Worm (Caenorhabditis elegans) whole organism, young adult: ENCODE data around the gene prx-5.

Source experiments
- B0261.1 ChIP-seq: sonication (generic microtip); optimal IDR thresholded peaks from 2 replicates; lab custom pipeline; 2016; ENCODE audit warnings: mild to moderate bottlenecking, missing genetic modification characterization, moderate library complexity, missing compliant biosample characterization
- B0336.3 ChIP-seq: fragments of 200-800 bp; sonication (Bioruptor generic); IDR thresholded peaks from 2 replicates; pipeline ENCODE4 v1.3.6; 2022; ENCODE audit warnings: missing genetic modification characterization, missing compliant biosample characterization
- C06A6.2 ChIP-seq: fragments of 200-800 bp; sonication (Bioruptor generic); conservative IDR thresholded peaks from 2 replicates; pipeline ENCODE4 v1.3.6; 2022; ENCODE audit warnings: missing genetic modification characterization, missing compliant biosample characterization
- C17E4.6 ChIP-seq: fragments of 200-800 bp; sonication (Bioruptor generic); IDR thresholded peaks from 2 replicates; pipeline ENCODE4 v1.3.6; 2022; ENCODE audit warnings: missing genetic modification reagents, missing genetic modification characterization, missing compliant biosample characterization
- D2030.7 ChIP-seq: fragments of 200-800 bp; sonication (Bioruptor generic); IDR thresholded peaks from 2 replicates; pipeline ENCODE4 v1.3.6; 2022; ENCODE audit warnings: missing genetic modification reagents, missing genetic modification characterization, missing compliant biosample characterization
- F10E7.11 ChIP-seq: sonication (generic microtip); optimal IDR thresholded peaks from 2 replicates; lab custom pipeline; 2017; ENCODE audit warnings: mild to moderate bottlenecking, missing genetic modification characterization, moderate library complexity, missing compliant biosample characterization
- F22D6.2 ChIP-seq: sonication (generic microtip); optimal IDR thresholded peaks from 2 replicates; lab custom pipeline; 2016; ENCODE audit warnings: mild to moderate bottlenecking, missing genetic modification characterization, missing compliant biosample characterization
- F57C9.4 ChIP-seq: sonication (generic microtip); optimal IDR thresholded peaks from 2 replicates; lab custom pipeline; 2017; ENCODE audit warnings: mild to moderate bottlenecking, missing genetic modification characterization, missing compliant biosample characterization
- Y56A3A.18 ChIP-seq: fragments of 200-800 bp; sonication (Bioruptor generic); IDR thresholded peaks from 2 replicates; pipeline ENCODE4 v1.3.6; 2022; ENCODE audit warnings: missing genetic modification reagents, missing genetic modification characterization, missing compliant biosample characterization
- ZK185.1 ChIP-seq: sonication (generic microtip); optimal IDR thresholded peaks from 2 replicates; lab custom pipeline; 2016; ENCODE audit warnings: mild to moderate bottlenecking, missing genetic modification characterization, missing compliant biosample characterization; ENCODE audit not compliant: poor library complexity, severe bottlenecking
- ama-1 ChIP-seq, 3 experiments: fragments of 150-350 bp in 1 of 3; sonication (generic microtip) in 2 of 3; optimal IDR thresholded peaks; 2 replicates each; lab custom pipeline; 2014 to 2018; ENCODE audit warnings: missing biosample characterization in 2 of 3, missing genetic modification characterization in 2 of 3, missing genetic modification reagents in 2 of 3
- attf-3 ChIP-seq: fragments of 200-800 bp; sonication (Bioruptor generic); conservative IDR thresholded peaks from 2 replicates; pipeline ENCODE4 v1.3.6; 2022; ENCODE audit warnings: missing genetic modification reagents, missing genetic modification characterization, missing compliant biosample characterization
- attf-5 ChIP-seq: fragments of 200-800 bp; sonication (Bioruptor generic); optimal IDR thresholded peaks from 2 replicates; lab custom pipeline; 2018; ENCODE audit warnings: mild to moderate bottlenecking, missing genetic modification characterization, missing compliant biosample characterization
- cebp-1 ChIP-seq, 2 experiments: fragments of 200-800 bp in 1 of 2; sonication (Bioruptor generic) in 1 of 2; sonication (generic microtip) in 1 of 2; IDR thresholded peaks in 1 of 2; optimal IDR thresholded peaks in 1 of 2; 2 replicates each; pipeline versions ENCODE4 v1.3.6 to Lab custom; 2017 to 2022; ENCODE audit warnings: missing compliant biosample characterization in 2 of 2, missing genetic modification characterization in 2 of 2, mild to moderate bottlenecking in 1 of 2, missing genetic modification reagents in 1 of 2, moderate library complexity in 1 of 2
- ceh-100 ChIP-seq: fragments of 200-800 bp; sonication (Bioruptor generic); IDR thresholded peaks from 2 replicates; pipeline ENCODE4 v1.3.6; 2022; ENCODE audit warnings: missing genetic modification reagents, missing genetic modification characterization, missing compliant biosample characterization
- ceh-58 ChIP-seq: fragments of 200-800 bp; sonication (Bioruptor generic); IDR thresholded peaks from 2 replicates; pipeline ENCODE4 v1.3.6; 2022; ENCODE audit warnings: missing genetic modification characterization, missing compliant biosample characterization
- chd-7 ChIP-seq: sonication (generic microtip); optimal IDR thresholded peaks from 2 replicates; lab custom pipeline; 2016; ENCODE audit warnings: mild to moderate bottlenecking, missing genetic modification characterization, moderate library complexity, missing compliant biosample characterization
- dox-1 ChIP-seq: fragments of 200-800 bp; sonication (Bioruptor generic); IDR thresholded peaks from 2 replicates; pipeline ENCODE4 v1.3.6; 2022; ENCODE audit warnings: missing genetic modification reagents, missing genetic modification characterization, missing compliant biosample characterization
- efl-1 ChIP-seq: fragments of 150-350 bp; optimal IDR thresholded peaks from 2 replicates; lab custom pipeline; 2014; ENCODE audit warnings: missing biosample characterization, missing genetic modification reagents, missing genetic modification characterization
- gei-17 ChIP-seq: fragments of 200-800 bp; sonication (Bioruptor generic); optimal IDR thresholded peaks from 2 replicates; lab custom pipeline; 2018; ENCODE audit warnings: mild to moderate bottlenecking, missing genetic modification characterization, missing compliant biosample characterization
- hlh-26 ChIP-seq: fragments of 200-800 bp; sonication (Bioruptor generic); conservative IDR thresholded peaks from 2 replicates; pipeline ENCODE4 v1.3.6; 2022; ENCODE audit warnings: missing genetic modification reagents, missing genetic modification characterization, missing compliant biosample characterization
- hmg-1.2 ChIP-seq: fragments of 200-800 bp; sonication (Bioruptor generic); IDR thresholded peaks from 2 replicates; pipeline ENCODE4 v1.3.6; 2022; ENCODE audit warnings: missing genetic modification reagents, missing genetic modification characterization, missing compliant biosample characterization
- lsl-1 ChIP-seq: fragments of 200-800 bp; sonication (Bioruptor generic); optimal IDR thresholded peaks from 2 replicates; lab custom pipeline; 2018; ENCODE audit warnings: mild to moderate bottlenecking, missing genetic modification characterization, moderate library complexity, missing compliant biosample characterization
- lsy-27 ChIP-seq: sonication (generic microtip); optimal IDR thresholded peaks from 2 replicates; lab custom pipeline; 2017; ENCODE audit warnings: missing genetic modification characterization, mild to moderate bottlenecking, missing compliant biosample characterization, antibody characterized with exemption, missing genotype, borderline replicate concordance; ENCODE audit not compliant: insufficient read depth
- madf-10 ChIP-seq: sonication (generic microtip); optimal IDR thresholded peaks from 2 replicates; lab custom pipeline; 2016; ENCODE audit warnings: mild to moderate bottlenecking, missing genetic modification characterization, missing compliant biosample characterization
- madf-6 ChIP-seq: fragments of 200-800 bp; sonication (Bioruptor generic); IDR thresholded peaks from 2 replicates; pipeline ENCODE4 v1.3.6; 2022; ENCODE audit warnings: missing genetic modification reagents, missing genetic modification characterization, missing compliant biosample characterization
- mel-28 ChIP-seq: sonication (generic microtip); optimal IDR thresholded peaks from 2 replicates; lab custom pipeline; 2016; ENCODE audit warnings: borderline replicate concordance, mild to moderate bottlenecking, missing genetic modification characterization, missing compliant biosample characterization
- nfya-2 ChIP-seq: fragments of 200-800 bp; sonication (Bioruptor generic); IDR thresholded peaks from 2 replicates; pipeline ENCODE4 v1.3.6; 2022; ENCODE audit warnings: missing genetic modification reagents, missing genetic modification characterization, missing compliant biosample characterization
- nhr-120 ChIP-seq: fragments of 200-800 bp; sonication (Bioruptor generic); IDR thresholded peaks from 2 replicates; pipeline ENCODE4 v1.3.6; 2022; ENCODE audit warnings: missing genetic modification characterization, missing compliant biosample characterization
- nhr-27 ChIP-seq: fragments of 200-800 bp; sonication (Bioruptor generic); optimal IDR thresholded peaks from 2 replicates; lab custom pipeline; 2018; ENCODE audit warnings: mild to moderate bottlenecking, missing genetic modification characterization, moderate library complexity, missing compliant biosample characterization
- pbrm-1 ChIP-seq: fragments of 200-800 bp; sonication (Bioruptor generic); IDR thresholded peaks from 2 replicates; pipeline ENCODE4 v1.3.6; 2022; ENCODE audit warnings: missing genetic modification reagents, missing genetic modification characterization, missing compliant biosample characterization
- rec-8 ChIP-seq, 2 experiments: sonication (generic microtip); optimal IDR thresholded peaks; 2 replicates each; lab custom pipeline; 2016; ENCODE audit warnings: mild to moderate bottlenecking in 2 of 2, missing genetic modification characterization in 2 of 2, missing genetic modification reagents in 2 of 2, missing genotype in 2 of 2, missing biosample characterization in 1 of 2, missing compliant biosample characterization in 1 of 2, moderate library complexity in 1 of 2
- repo-1 ChIP-seq: sonication (generic microtip); optimal IDR thresholded peaks from 2 replicates; lab custom pipeline; 2017; ENCODE audit warnings: mild to moderate bottlenecking, missing genetic modification characterization, missing compliant biosample characterization
- snpc-1.1 ChIP-seq: sonication (generic microtip); optimal IDR thresholded peaks from 2 replicates; lab custom pipeline; 2017; ENCODE audit warnings: missing genetic modification characterization, mild to moderate bottlenecking, missing compliant biosample characterization, antibody characterized with exemption, moderate library complexity, missing genotype, missing genetic modification reagents; ENCODE audit not compliant: insufficient read depth
- snpc-3.4 ChIP-seq: sonication (generic microtip); optimal IDR thresholded peaks from 2 replicates; lab custom pipeline; 2017; ENCODE audit warnings: missing genetic modification characterization, mild to moderate bottlenecking, missing compliant biosample characterization, antibody characterized with exemption, moderate library complexity, missing genotype, missing genetic modification reagents
- sptf-2 ChIP-seq: fragments of 200-800 bp; sonication (Bioruptor generic); optimal IDR thresholded peaks from 2 replicates; lab custom pipeline; 2018; ENCODE audit warnings: mild to moderate bottlenecking, missing genetic modification characterization, missing compliant biosample characterization
- tbp1 ChIP-seq: fragments of 200-800 bp; sonication (Bioruptor generic); optimal IDR thresholded peaks from 2 replicates; lab custom pipeline; 2018; ENCODE audit warnings: mild to moderate bottlenecking, missing genetic modification characterization, missing compliant biosample characterization
- tbx-9 ChIP-seq: sonication (generic microtip); optimal IDR thresholded peaks from 2 replicates; lab custom pipeline; 2016; ENCODE audit warnings: borderline replicate concordance, missing genetic modification characterization, inconsistent platforms, missing compliant biosample characterization
- unc-130 ChIP-seq: sonication (generic microtip); optimal IDR thresholded peaks from 2 replicates; lab custom pipeline; 2016; ENCODE audit warnings: missing genetic modification reagents, missing genetic modification characterization, missing compliant biosample characterization
- zfh-2 ChIP-seq: fragments of 200-800 bp; sonication (Bioruptor generic); conservative IDR thresholded peaks from 2 replicates; pipeline ENCODE4 v1.3.6; 2022; ENCODE audit warnings: missing genetic modification reagents, missing genetic modification characterization, missing compliant biosample characterization
- zim-3 ChIP-seq: sonication (generic microtip); optimal IDR thresholded peaks from 2 replicates; lab custom pipeline; 2017; ENCODE audit warnings: mild to moderate bottlenecking, missing genetic modification characterization, moderate library complexity, missing compliant biosample characterization
- ztf-18 ChIP-seq: sonication (generic microtip); optimal IDR thresholded peaks from 2 replicates; lab custom pipeline; 2016; ENCODE audit warnings: missing genotype, mild to moderate bottlenecking, missing genetic modification characterization, missing compliant biosample characterization
- ztf-22 ChIP-seq: fragments of 200-800 bp; sonication (Bioruptor generic); optimal IDR thresholded peaks from 2 replicates; lab custom pipeline; 2018; ENCODE audit warnings: mild to moderate bottlenecking, missing genetic modification characterization, moderate library complexity, missing compliant biosample characterization
- ztf-25 ChIP-seq: fragments of 200-800 bp; sonication (Bioruptor generic); IDR thresholded peaks from 2 replicates; pipeline ENCODE4 v1.3.6; 2022; ENCODE audit warnings: missing genetic modification reagents, missing genetic modification characterization, missing compliant biosample characterization
- ztf-26 ChIP-seq: sonication (generic microtip); optimal IDR thresholded peaks from 2 replicates; lab custom pipeline; 2017; ENCODE audit warnings: missing genetic modification characterization, missing compliant biosample characterization

prx-5 gene

ce11 chrII:8747246-8747938 is 42.8 kb downstream of the prx-5 start (continued):
- TF ChIP-seq F22D6.2 (tag; lab: Kevin White, UChicago): peak; percentile 34
- TF ChIP-seq C17E4.6: no peak
- TF ChIP-seq attf-5 (GFP tag; lab: Kevin White, UChicago): peak; percentile 70
- TF ChIP-seq ztf-22 (GFP tag; lab: Kevin White, UChicago): peak; percentile 62
- peak; percentile 20; the same call in 1 of the 2 replicates for TF ChIP-seq ceh-100
- no peak for TF ChIP-seq F10E7.11 (tag; lab: Kevin White, UChicago)
- TF ChIP-seq unc-130 (GFP tag; lab: Kevin White, UChicago): no peak
- no peak for TF ChIP-seq snpc-3.4 (tag; lab: Kevin White, UChicago)
- TF ChIP-seq D2030.7 (GFP tag; lab: Robert Waterston, UW): no peak
- peak; percentile 98 for TF ChIP-seq repo-1 (tag; lab: Kevin White, UChicago)
- peak; percentile 54 for TF ChIP-seq tbp1 (GFP tag; lab: Kevin White, UChicago)
- TF ChIP-seq mel-28 (tag; lab: Kevin White, UChicago): peak; percentile 12
- peak; percentile 8 for TF ChIP-seq efl-1 (GFP tag; lab: Kevin White, UChicago)
- peak; percentile 50; the same call in 1 of the 2 replicates for TF ChIP-seq ztf-25 (GFP tag; lab: Robert Waterston, UW)
- peak; percentile 32; the same call in 1 of the 2 replicates for TF ChIP-seq madf-6 (GFP tag; lab: Robert Waterston, UW)
- peak; percentile 70 for TF ChIP-seq zfh-2 (GFP tag; lab: Robert Waterston, UW)
- TF ChIP-seq snpc-1.1: no peak
- TF ChIP-seq madf-10 (tag; lab: Kevin White, UChicago): peak; percentile 60
- peak; percentile 75 for TF ChIP-seq dox-1 (GFP tag; lab: Robert Waterston, UW)
- TF ChIP-seq attf-3 (GFP tag; lab: Robert Waterston, UW): no peak
- no peak for TF ChIP-seq gei-17 (GFP tag; lab: Kevin White, UChicago)
- TF ChIP-seq sptf-2 (GFP tag; lab: Kevin White, UChicago): no peak
- 0 out of 2 replicates have a peak, but pooled peaks have one; percentile 18 for TF ChIP-seq hlh-26
- TF ChIP-seq nhr-27: peak; percentile 54
- TF ChIP-seq lsl-1 (GFP tag; lab: Kevin White, UChicago): no peak
- no peak for TF ChIP-seq zim-3
- no peak for TF ChIP-seq tbx-9
- TF ChIP-seq C06A6.2: peak; percentile 50
- peak; percentile 96 for TF ChIP-seq ama-1 (optimal IDR thresholded peaks at IDR 0.05; lab: Kevin White, UChicago)
- no peak for TF ChIP-seq ama-1 (GFP tag; optimal IDR thresholded peaks at IDR 0.05; lab: Kevin White, UChicago)
- no peak for TF ChIP-seq rec-8 (tag; optimal IDR thresholded peaks at IDR 0.05; lab: Kevin White, UChicago)
- peak; percentile 36; the same call in 1 of the 2 replicates for TF ChIP-seq ceh-58
- TF ChIP-seq lsy-27 (tag; lab: Kevin White, UChicago): no peak
- TF ChIP-seq B0261.1 (tag; lab: Kevin White, UChicago): no peak
- TF ChIP-seq chd-7 (tag; lab: Kevin White, UChicago): peak; percentile 86
- TF ChIP-seq nhr-120: no peak
- no peak for TF ChIP-seq F57C9.4 (tag; lab: Kevin White, UChicago)
- peak; percentile 4; the same call in 1 of the 2 replicates for TF ChIP-seq hmg-1.2 (GFP tag; lab: Robert Waterston, UW)
- peak; percentile 4 for TF ChIP-seq ZK185.1 (tag; lab: Kevin White, UChicago)
- peak; percentile 86; the same call in 1 of the 2 replicates for TF ChIP-seq Y56A3A.18
- TF ChIP-seq cebp-1 (GFP tag; IDR thresholded peaks at IDR 0.05; lab: Robert Waterston, UW): peak; percentile 51; the same call in 1 of the 2 replicates
- TF ChIP-seq cebp-1 (tag; optimal IDR thresholded peaks at IDR 0.05; lab: Kevin White, UChicago): peak; percentile 86
- TF ChIP-seq ztf-26 (tag; lab: Kevin White, UChicago): no peak
- peak; percentile 7 for TF ChIP-seq ztf-18
- peak; percentile 66; the same call in 1 of the 2 replicates for TF ChIP-seq pbrm-1
- peak; percentile 88 for TF ChIP-seq B0336.3 (GFP tag; lab: Robert Waterston, UW)
- no peak for TF ChIP-seq nfya-2 (GFP tag; lab: Robert Waterston, UW)
